Worm (Caenorhabditis elegans) whole organism, L3 larva: ENCODE measurements around the gene ech-6.
A peak's percentile ranks its signal among the peaks of the same experiment; 100 is the strongest.

Experiments
- R02D3.7 ChIP-seq: fragments of 150-350 bp; optimal IDR thresholded peaks from 2 replicates; lab custom pipeline; 2014; ENCODE audit warnings: missing biosample characterization, missing genetic modification characterization
- ZK546.5 ChIP-seq: sonication (generic microtip); optimal IDR thresholded peaks from 2 replicates; lab custom pipeline; 2017; ENCODE audit warnings: missing biosample characterization, missing genetic modification characterization
- aly-2 ChIP-seq: fragments of 150-350 bp; optimal IDR thresholded peaks from 2 replicates; lab custom pipeline; 2014; ENCODE audit warnings: missing biosample characterization, missing genetic modification characterization
- ama-1 ChIP-seq: fragments of 150-350 bp; optimal IDR thresholded peaks from 2 replicates; lab custom pipeline; 2018
- ceh-16 ChIP-seq: sonication (generic microtip); optimal IDR thresholded peaks from 2 replicates; lab custom pipeline; 2017; ENCODE audit warnings: missing biosample characterization, missing genetic modification characterization
- ceh-28 ChIP-seq: fragments of 150-350 bp; optimal IDR thresholded peaks from 2 replicates; lab custom pipeline; 2014; ENCODE audit warnings: missing biosample characterization, missing genetic modification reagents, missing genetic modification characterization
- ceh-82 ChIP-seq: fragments of 150-350 bp; optimal IDR thresholded peaks from 2 replicates; lab custom pipeline; 2014; ENCODE audit warnings: missing biosample characterization, missing genetic modification characterization
- ceh-9 ChIP-seq: sonication (generic microtip); optimal IDR thresholded peaks from 2 replicates; lab custom pipeline; 2018; ENCODE audit warnings: missing biosample characterization, missing genetic modification characterization
- daf-12 ChIP-seq: fragments of 150-350 bp; optimal IDR thresholded peaks from 2 replicates; lab custom pipeline; 2014; ENCODE audit warnings: missing biosample characterization, missing genetic modification reagents, missing genetic modification characterization
- egl-27 ChIP-seq: sonication (generic microtip); optimal IDR thresholded peaks from 4 replicates; lab custom pipeline; 2017; ENCODE audit warnings: missing biosample characterization, missing genetic modification reagents, missing genetic modification characterization
- egl-5 ChIP-seq: fragments of 150-350 bp; optimal IDR thresholded peaks from 2 replicates; lab custom pipeline; 2017; ENCODE audit warnings: missing biosample characterization, missing genetic modification reagents, missing genetic modification characterization, inconsistent platforms
- elt-1 ChIP-seq: fragments of 150-350 bp; optimal IDR thresholded peaks from 2 replicates; lab custom pipeline; 2014; ENCODE audit warnings: missing biosample characterization, missing genetic modification characterization
- elt-2 ChIP-seq: sonication (generic microtip); optimal IDR thresholded peaks from 2 replicates; lab custom pipeline; 2016; ENCODE audit warnings: missing genetic modification reagents, mild to moderate bottlenecking, missing genetic modification characterization, missing compliant biosample characterization
- elt-3 ChIP-seq, 3 experiments: fragments of 150-350 bp in 1 of 3; sonication (generic microtip) in 2 of 3; optimal IDR thresholded peaks; 2 replicates in 2 of 3; 4 replicates in 1 of 3; lab custom pipeline; 2014 to 2017; ENCODE audit warnings: missing biosample characterization in 3 of 3, missing genetic modification characterization in 3 of 3
- eor-1 ChIP-seq, 2 experiments: fragments of 150-350 bp; optimal IDR thresholded peaks; 2 replicates each; lab custom pipeline; 2014 to 2018; ENCODE audit warnings: missing biosample characterization in 2 of 2, missing genetic modification characterization in 2 of 2
- fkh-10 ChIP-seq: sonication (generic microtip); optimal IDR thresholded peaks from 2 replicates; lab custom pipeline; 2017; ENCODE audit warnings: missing biosample characterization, missing genetic modification reagents, missing genetic modification characterization
- fkh-2 ChIP-seq: fragments of 150-350 bp; optimal IDR thresholded peaks from 2 replicates; lab custom pipeline; 2014; ENCODE audit warnings: missing biosample characterization, missing genetic modification reagents, missing genetic modification characterization
- fos-1 ChIP-seq: fragments of 150-350 bp; optimal IDR thresholded peaks from 2 replicates; lab custom pipeline; 2014; ENCODE audit warnings: missing biosample characterization, missing genetic modification characterization
- hmg-11 ChIP-seq: sonication (generic microtip); optimal IDR thresholded peaks from 2 replicates; lab custom pipeline; 2016; ENCODE audit warnings: missing genetic modification characterization, missing compliant biosample characterization
- jun-1 ChIP-seq: fragments of 150-350 bp; optimal IDR thresholded peaks from 2 replicates; lab custom pipeline; 2014; ENCODE audit warnings: missing biosample characterization, missing genetic modification reagents, missing genetic modification characterization
- lin-15B ChIP-seq: fragments of 150-350 bp; optimal IDR thresholded peaks from 2 replicates; lab custom pipeline; 2014; ENCODE audit warnings: missing biosample characterization, missing genetic modification characterization
- lin-39 ChIP-seq: fragments of 150-350 bp; optimal IDR thresholded peaks from 2 replicates; lab custom pipeline; 2018; ENCODE audit warnings: missing biosample characterization, missing genetic modification reagents, missing genetic modification characterization
- lsy-12 ChIP-seq: sonication (generic microtip); optimal IDR thresholded peaks from 2 replicates; lab custom pipeline; 2016; ENCODE audit warnings: mild to moderate bottlenecking, missing genetic modification characterization, missing compliant biosample characterization
- mdl-1 ChIP-seq: fragments of 150-350 bp; optimal IDR thresholded peaks from 2 replicates; lab custom pipeline; 2014; ENCODE audit warnings: missing biosample characterization, missing genetic modification characterization
- mml-1 ChIP-seq: fragments of 150-350 bp; sonication (generic microtip); optimal IDR thresholded peaks from 3 replicates; lab custom pipeline; 2014; ENCODE audit warnings: missing biosample characterization, missing genetic modification characterization
- nfya-1 ChIP-seq: sonication (generic microtip); optimal IDR thresholded peaks from 2 replicates; lab custom pipeline; 2017; ENCODE audit warnings: missing genetic modification characterization, mild to moderate bottlenecking, missing compliant biosample characterization, antibody characterized with exemption, moderate library complexity; ENCODE audit not compliant: insufficient read depth
- nhr-11 ChIP-seq: fragments of 150-350 bp; optimal IDR thresholded peaks from 2 replicates; lab custom pipeline; 2014; ENCODE audit warnings: missing biosample characterization, missing genetic modification characterization
- nhr-12 ChIP-seq: fragments of 150-350 bp; optimal IDR thresholded peaks from 2 replicates; lab custom pipeline; 2014; ENCODE audit warnings: missing biosample characterization, missing genetic modification characterization
- nhr-23 ChIP-seq: fragments of 150-350 bp; optimal IDR thresholded peaks from 2 replicates; lab custom pipeline; 2014; ENCODE audit warnings: missing biosample characterization, missing genetic modification reagents, missing genetic modification characterization
- nhr-237 ChIP-seq: fragments of 150-350 bp; optimal IDR thresholded peaks from 2 replicates; lab custom pipeline; 2014; ENCODE audit warnings: missing biosample characterization, missing genetic modification characterization
- nhr-25 ChIP-seq: sonication (generic microtip); optimal IDR thresholded peaks from 2 replicates; lab custom pipeline; 2017; ENCODE audit warnings: missing biosample characterization, missing genetic modification characterization
- nhr-28 ChIP-seq: fragments of 150-350 bp; optimal IDR thresholded peaks from 2 replicates; lab custom pipeline; 2014; ENCODE audit warnings: missing biosample characterization, missing genetic modification characterization
- nhr-43 ChIP-seq: sonication (generic microtip); optimal IDR thresholded peaks from 2 replicates; lab custom pipeline; 2016; ENCODE audit warnings: mild to moderate bottlenecking, missing genetic modification characterization, missing compliant biosample characterization; ENCODE audit not compliant: poor library complexity, severe bottlenecking
- nhr-67 ChIP-seq: fragments of 150-350 bp; optimal IDR thresholded peaks from 2 replicates; lab custom pipeline; 2014; ENCODE audit warnings: missing biosample characterization, missing genetic modification characterization
- nhr-76 ChIP-seq: fragments of 150-350 bp; sonication (generic microtip); optimal IDR thresholded peaks from 5 replicates; lab custom pipeline; 2014; ENCODE audit warnings: missing biosample characterization, missing genetic modification characterization
- nhr-77 ChIP-seq: fragments of 150-350 bp; optimal IDR thresholded peaks from 2 replicates; lab custom pipeline; 2014; ENCODE audit warnings: missing biosample characterization, missing genetic modification characterization
- pha-4 ChIP-seq: fragments of 150-350 bp; optimal IDR thresholded peaks from 2 replicates; lab custom pipeline; 2014; ENCODE audit warnings: missing biosample characterization, missing genetic modification reagents, missing genetic modification characterization
- pqm-1 ChIP-seq: fragments of 150-350 bp; optimal IDR thresholded peaks from 2 replicates; lab custom pipeline; 2017; ENCODE audit warnings: missing biosample characterization, missing genetic modification characterization, inconsistent platforms
- sea-2 ChIP-seq: fragments of 150-350 bp; sonication (generic microtip); optimal IDR thresholded peaks from 4 replicates; lab custom pipeline; 2014; ENCODE audit warnings: missing biosample characterization, missing genetic modification reagents, missing genetic modification characterization
- skn-1 ChIP-seq: fragments of 150-350 bp; optimal IDR thresholded peaks from 2 replicates; lab custom pipeline; 2014; ENCODE audit warnings: missing biosample characterization, missing genetic modification characterization
- snpc-4 ChIP-seq: fragments of 150-350 bp; optimal IDR thresholded peaks from 2 replicates; lab custom pipeline; 2014; ENCODE audit warnings: missing biosample characterization, missing genetic modification characterization
- tbx-2 ChIP-seq: sonication (generic microtip); optimal IDR thresholded peaks from 2 replicates; lab custom pipeline; 2016; ENCODE audit warnings: mild to moderate bottlenecking, missing genetic modification characterization, missing compliant biosample characterization
- unc-39 ChIP-seq: sonication (generic microtip); optimal IDR thresholded peaks from 4 replicates; lab custom pipeline; 2017; ENCODE audit warnings: missing biosample characterization, missing genetic modification characterization
- unc-62 ChIP-seq: fragments of 150-350 bp; sonication (generic microtip); optimal IDR thresholded peaks from 4 replicates; lab custom pipeline; 2014; ENCODE audit warnings: missing biosample characterization, missing genetic modification reagents, missing genetic modification characterization
- zag-1 ChIP-seq: fragments of 150-350 bp; optimal IDR thresholded peaks from 2 replicates; lab custom pipeline; 2014; ENCODE audit warnings: missing biosample characterization, missing genetic modification characterization
- ztf-11 ChIP-seq: fragments of 150-350 bp; optimal IDR thresholded peaks from 2 replicates; lab custom pipeline; 2014; ENCODE audit warnings: missing biosample characterization, missing genetic modification characterization
- ztf-4 ChIP-seq: fragments of 150-350 bp; optimal IDR thresholded peaks from 2 replicates; lab custom pipeline; 2014; ENCODE audit warnings: missing biosample characterization, missing genetic modification characterization

The ech-6 gene

ce11 chrIII:9705157-9705905, 47.4 kb downstream of the ech-6 start:
- TF ChIP-seq egl-5 (tag; lab: Kevin White, UChicago) (peak; percentile 18), lin-39 (tag; lab: Kevin White, UChicago) (peak; percentile 41), aly-2 (no peak)
- TF ChIP-seq, all 47 proteins: peak for 2

ce11 chrIII:9704606-9704938, 48.1 kb downstream of the ech-6 start:
- TF ChIP-seq nfya-1 (tag; lab: Kevin White, UChicago): peak; percentile 22
- TF ChIP-seq ZK546.5 (tag; lab: Kevin White, UChicago): no peak
- TF ChIP-seq, all 47 proteins: peak for 1

ce11 chrIII:9703747-9704605, 48.7 kb downstream of the ech-6 start:
- TF ChIP-seq nhr-237 (tag; lab: Kevin White, UChicago): no peak
- TF ChIP-seq unc-62 (GFP tag; lab: Kevin White, UChicago): no peak
- TF ChIP-seq fos-1 (tag; lab: Kevin White, UChicago): no peak
- TF ChIP-seq aly-2: no peak
- TF ChIP-seq eor-1 (tag; optimal IDR thresholded peaks at IDR 0.05; lab: Kevin White, UChicago): no peak
- TF ChIP-seq mdl-1 (tag; lab: Kevin White, UChicago): peak; percentile 33
- no peak for TF ChIP-seq ceh-16 (tag; lab: Kevin White, UChicago)
- TF ChIP-seq ceh-82 (tag; lab: Kevin White, UChicago): peak; percentile 37
- TF ChIP-seq nfya-1 (tag; lab: Kevin White, UChicago): peak; percentile 23
- no peak for TF ChIP-seq nhr-25 (tag; lab: Kevin White, UChicago)
- no peak for TF ChIP-seq egl-27 (tag; lab: Kevin White, UChicago)
- TF ChIP-seq nhr-43 (tag; lab: Kevin White, UChicago): no peak
- no peak for TF ChIP-seq nhr-11
- no peak for TF ChIP-seq elt-3 (tag; optimal IDR thresholded peaks at IDR 0.05; lab: Kevin White, UChicago)
- no peak for TF ChIP-seq ztf-4 (tag; lab: Kevin White, UChicago)
- no peak for TF ChIP-seq ceh-9 (tag; lab: Kevin White, UChicago)
- TF ChIP-seq nhr-67 (tag; lab: Kevin White, UChicago): no peak
- TF ChIP-seq lin-39 (tag; lab: Kevin White, UChicago): peak; percentile 75
- TF ChIP-seq tbx-2 (tag; lab: Kevin White, UChicago): peak; percentile 40
- TF ChIP-seq zag-1 (tag; lab: Kevin White, UChicago): peak; percentile 20
- TF ChIP-seq daf-12 (tag; lab: Kevin White, UChicago): no peak
- TF ChIP-seq skn-1: no peak
- no peak for TF ChIP-seq nhr-28 (tag; lab: Kevin White, UChicago)
- no peak for TF ChIP-seq ZK546.5 (tag; lab: Kevin White, UChicago)
- no peak for TF ChIP-seq lin-15B (tag; lab: Kevin White, UChicago)
- TF ChIP-seq sea-2 (GFP tag; lab: Kevin White, UChicago): no peak
- TF ChIP-seq elt-2 (tag; lab: Kevin White, UChicago): peak; percentile 12
- TF ChIP-seq nhr-76 (tag; lab: Kevin White, UChicago): no peak
- peak; percentile 45 for TF ChIP-seq nhr-23 (tag; lab: Kevin White, UChicago)
- peak; percentile 40 for TF ChIP-seq pha-4 (tag; lab: Kevin White, UChicago)
- TF ChIP-seq fkh-10 (GFP tag; lab: Kevin White, UChicago): no peak
- no peak for TF ChIP-seq R02D3.7 (tag; lab: Kevin White, UChicago)
- no peak for TF ChIP-seq egl-5 (tag; lab: Kevin White, UChicago)
- TF ChIP-seq nhr-77 (tag; lab: Kevin White, UChicago): no peak
- TF ChIP-seq hmg-11 (tag; lab: Kevin White, UChicago): peak; percentile 49
- TF ChIP-seq snpc-4 (tag; lab: Kevin White, UChicago): peak; percentile 3
- TF ChIP-seq lsy-12 (tag; lab: Kevin White, UChicago): no peak
- no peak for TF ChIP-seq mml-1 (tag; lab: Kevin White, UChicago)
- no peak for TF ChIP-seq ceh-28
- no peak for TF ChIP-seq unc-39 (tag; lab: Kevin White, UChicago)
- peak; percentile 2 for TF ChIP-seq jun-1
- no peak for TF ChIP-seq fkh-2 (tag; lab: Kevin White, UChicago)
- TF ChIP-seq nhr-12: no peak
- no peak for TF ChIP-seq pqm-1
- TF ChIP-seq elt-1 (tag; lab: Kevin White, UChicago): no peak
- peak; percentile 3 for TF ChIP-seq ama-1 (lab: Kevin White, UChicago)
- TF ChIP-seq ztf-11 (tag; lab: Kevin White, UChicago): no peak
